Worm (Caenorhabditis elegans): ENCODE data around the gene tag-297.

tag-297 gene

ce11 chrII:14666274-14666673 lies 38.8 kb downstream of the tag-297 start:
- TF ChIP-seq flt-1 (GFP tag; IDR thresholded peaks at IDR 0.05), result no peak

- TF ChIP-seq hmbx-1 (tag; optimal IDR thresholded peaks at IDR 0.05) (no peak), tbx-37 (GFP tag; conservative IDR thresholded peaks at IDR 0.05) (no peak), tra-4 (tag; optimal IDR thresholded peaks at IDR 0.05) (no peak), ama-1 (optimal IDR thresholded peaks at IDR 0.05) (no peak), aly-1 (tag; optimal IDR thresholded peaks at IDR 0.05) (no peak), tbx-11 (GFP tag; IDR thresholded peaks at IDR 0.05) (no peak), hmg-4 (GFP tag; optimal IDR thresholded peaks at IDR 0.05) (no peak), B0310.2 (tag; optimal IDR thresholded peaks at IDR 0.05) (no peak), F13C5.2 (tag; optimal IDR thresholded peaks at IDR 0.05) (no peak), ets-7 (tag; optimal IDR thresholded peaks at IDR 0.05) (no peak), flt-1 (GFP tag; IDR thresholded peaks at IDR 0.05) (no peak), sea-1 (GFP tag; conservative IDR thresholded peaks at IDR 0.05) (no peak), ceh-36 (tag; optimal IDR thresholded peaks at IDR 0.05) (no peak), pes-1 (GFP tag; IDR thresholded peaks at IDR 0.05) (no peak), hnd-1 (tag; optimal IDR thresholded peaks at IDR 0.05) (no peak), scrt-1 (GFP tag; IDR thresholded peaks at IDR 0.05) (no peak), ceh-13 (GFP tag; optimal IDR thresholded peaks at IDR 0.05) (no peak)
These were observed 41.2 kb downstream of the tag-297 start for ce11 chrII:14668608-14669007.

ce11 chrII:14670175-14670574 lies 42.7 kb downstream of the tag-297 start:
- TF ChIP-seq ets-7 (tag; optimal IDR thresholded peaks at IDR 0.05), result no peak

- no peak for TF ChIP-seq tbx-37 (GFP tag; conservative IDR thresholded peaks at IDR 0.05)
- no peak for TF ChIP-seq pes-1 (GFP tag; IDR thresholded peaks at IDR 0.05)
These were observed 44.7 kb downstream of the tag-297 start for ce11 chrII:14672095-14672494.

ce11 chrII:14673636-14674035 lies 46.2 kb downstream of the tag-297 start:
- TF ChIP-seq hmg-4 (GFP tag; optimal IDR thresholded peaks at IDR 0.05), result no peak
- TF ChIP-seq ceh-36 (tag; optimal IDR thresholded peaks at IDR 0.05), result no peak
- no peak for TF ChIP-seq flt-1 (GFP tag; IDR thresholded peaks at IDR 0.05)
- TF ChIP-seq hmbx-1 (tag; optimal IDR thresholded peaks at IDR 0.05), result no peak
- no peak for TF ChIP-seq pes-1 (GFP tag; IDR thresholded peaks at IDR 0.05)
- no peak for TF ChIP-seq tbx-11 (GFP tag; IDR thresholded peaks at IDR 0.05)
- no peak for TF ChIP-seq ama-1 (optimal IDR thresholded peaks at IDR 0.05)
- TF ChIP-seq sea-1 (GFP tag; conservative IDR thresholded peaks at IDR 0.05), result no peak
- no peak for TF ChIP-seq tbx-37 (GFP tag; conservative IDR thresholded peaks at IDR 0.05)
- no peak for TF ChIP-seq ceh-13 (GFP tag; optimal IDR thresholded peaks at IDR 0.05)
- no peak for TF ChIP-seq ets-7 (tag; optimal IDR thresholded peaks at IDR 0.05)
- no peak for TF ChIP-seq scrt-1 (GFP tag; IDR thresholded peaks at IDR 0.05)
- no peak for TF ChIP-seq B0310.2 (tag; optimal IDR thresholded peaks at IDR 0.05)
- TF ChIP-seq aly-1 (tag; optimal IDR thresholded peaks at IDR 0.05), result no peak
- TF ChIP-seq hnd-1 (tag; optimal IDR thresholded peaks at IDR 0.05), result no peak
- no peak for TF ChIP-seq F13C5.2 (tag; optimal IDR thresholded peaks at IDR 0.05)

ce11 chrII:14678157-14678556 lies 50.7 kb downstream of the tag-297 start, which contains the start of gene hhat-1:
Gene hhat-1 (plus strand): TSS chrII:14678457.
- TF ChIP-seq ceh-13 (GFP tag; optimal IDR thresholded peaks at IDR 0.05) (no peak), tra-4 (tag; optimal IDR thresholded peaks at IDR 0.05) (no peak), hmbx-1 (tag; optimal IDR thresholded peaks at IDR 0.05) (no peak), pes-1 (GFP tag; IDR thresholded peaks at IDR 0.05) (no peak), sea-1 (GFP tag; conservative IDR thresholded peaks at IDR 0.05) (no peak), hnd-1 (tag; optimal IDR thresholded peaks at IDR 0.05) (no peak), ets-7 (tag; optimal IDR thresholded peaks at IDR 0.05) (no peak), tbx-11 (GFP tag; IDR thresholded peaks at IDR 0.05) (no peak), F13C5.2 (tag; optimal IDR thresholded peaks at IDR 0.05) (no peak), aly-1 (tag; optimal IDR thresholded peaks at IDR 0.05) (no peak), tbx-37 (GFP tag; conservative IDR thresholded peaks at IDR 0.05) (no peak), B0310.2 (tag; optimal IDR thresholded peaks at IDR 0.05) (no peak), ama-1 (optimal IDR thresholded peaks at IDR 0.05) (no peak), ceh-36 (tag; optimal IDR thresholded peaks at IDR 0.05) (no peak), scrt-1 (GFP tag; IDR thresholded peaks at IDR 0.05) (no peak)
